Worm (Caenorhabditis elegans) whole organism, midembryonic: Measurements from ENCODE around the gene cdr-2.

Source experiments
- cog-1 ChIP-seq: sonication (generic microtip); optimal IDR thresholded peaks from 2 replicates; lab custom pipeline; 2016; ENCODE audit warnings: missing genetic modification characterization, missing compliant biosample characterization
- flt-1 ChIP-seq: fragments of 200-800 bp; sonication (Bioruptor generic); IDR thresholded peaks from 2 replicates; pipeline ENCODE4 v1.3.6; 2022; ENCODE audit warnings: missing genetic modification characterization, missing compliant biosample characterization
- tab-1 ChIP-seq: fragments of 200-800 bp; sonication (Bioruptor generic); IDR thresholded peaks from 2 replicates; pipeline ENCODE4 v1.3.6; 2022; ENCODE audit warnings: missing genetic modification characterization, missing compliant biosample characterization
- ztf-29 ChIP-seq: fragments of 200-800 bp; sonication (Bioruptor generic); IDR thresholded peaks from 2 replicates; pipeline ENCODE4 v1.3.6; 2022; ENCODE audit warnings: missing genetic modification reagents, missing genetic modification characterization, missing compliant biosample characterization

DNA sequence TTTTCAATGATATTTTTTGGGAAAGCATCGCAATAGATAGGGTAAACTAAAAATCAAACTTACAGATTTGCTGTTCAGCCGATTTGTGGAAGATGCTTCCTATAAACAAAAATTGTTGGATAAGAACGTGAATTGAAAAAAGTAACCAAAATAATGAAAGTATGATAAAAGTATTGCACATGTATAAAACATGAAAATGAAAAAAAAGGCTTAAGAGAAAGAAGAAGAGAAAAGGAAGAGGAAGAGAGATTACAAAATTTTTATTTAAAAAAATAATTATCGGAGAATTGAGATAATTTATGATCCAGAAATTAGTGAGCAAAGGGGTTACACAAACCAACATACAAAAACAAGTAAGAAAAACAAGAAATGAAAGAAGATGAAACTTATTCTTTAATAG, 25.9 kb upstream of the cdr-2 start, which contains the start of gene pals-37:
- TF ChIP-seq tab-1 (GFP tag; lab: Robert Waterston, UW) (no peak), flt-1 (GFP tag; lab: Robert Waterston, UW) (no peak), ztf-29 (GFP tag; lab: Robert Waterston, UW) (no peak), cog-1 (tag; lab: Kevin White, UChicago) (no peak)
